Worm (Caenorhabditis elegans) whole organism, L4 larva: Measurements from ENCODE around the gene dsl-7.

Experiments
- D1046.2 ChIP-seq: fragments of 200-800 bp; sonication (Bioruptor generic); IDR thresholded peaks from 2 replicates; pipeline ENCODE4 v1.3.6; 2022; ENCODE audit warnings: missing genetic modification characterization, missing compliant biosample characterization
- F44E2.7 ChIP-seq: fragments of 200-800 bp; sonication (Bioruptor generic); IDR thresholded peaks from 2 replicates; pipeline ENCODE4 v2.1.2; 2022; ENCODE audit warnings: missing genetic modification characterization, missing compliant biosample characterization
- Y48G9A.11 ChIP-seq: fragments of 200-800 bp; sonication (Bioruptor generic); IDR thresholded peaks from 2 replicates; pipeline ENCODE4 v1.3.6; 2022; ENCODE audit warnings: missing genetic modification reagents, missing genetic modification characterization, missing compliant biosample characterization
- ZK337.2 ChIP-seq: fragments of 200-800 bp; sonication (Bioruptor generic); IDR thresholded peaks from 2 replicates; pipeline ENCODE4 v1.3.6; 2022; ENCODE audit warnings: missing genetic modification reagents, missing genetic modification characterization, missing compliant biosample characterization
- aha-1 ChIP-seq: fragments of 150-350 bp; peaks from one replicate; lab custom pipeline; 2014; ENCODE audit warnings: missing biosample characterization, missing genetic modification characterization
- aly-2 ChIP-seq: sonication (generic microtip); optimal IDR thresholded peaks from 2 replicates; lab custom pipeline; 2018; ENCODE audit warnings: missing biosample characterization, missing genetic modification characterization
- attf-4 ChIP-seq: sonication (generic microtip); optimal IDR thresholded peaks from 3 replicates; lab custom pipeline; 2017; ENCODE audit warnings: missing biosample characterization, missing genetic modification characterization
- ceh-20 ChIP-seq: fragments of 200-800 bp; sonication (Bioruptor generic); IDR thresholded peaks from 2 replicates; pipeline ENCODE4 v1.3.6; 2022; ENCODE audit warnings: missing genetic modification reagents, missing genetic modification characterization, missing compliant biosample characterization
- ceh-28 ChIP-seq: fragments of 150-350 bp; optimal IDR thresholded peaks from 2 replicates; lab custom pipeline; 2014; ENCODE audit warnings: missing biosample characterization, missing genetic modification reagents, missing genetic modification characterization
- ceh-32 ChIP-seq: sonication (generic microtip); optimal IDR thresholded peaks from 2 replicates; lab custom pipeline; 2016; ENCODE audit warnings: mild to moderate bottlenecking, missing genetic modification characterization, missing compliant biosample characterization; ENCODE audit not compliant: poor library complexity
- ceh-44 ChIP-seq: fragments of 200-800 bp; sonication (Bioruptor generic); IDR thresholded peaks from 2 replicates; pipeline ENCODE4 v1.3.6; 2022; ENCODE audit warnings: missing genetic modification reagents, missing genetic modification characterization, missing compliant biosample characterization
- daf-8 ChIP-seq: fragments of 200-800 bp; sonication (Bioruptor generic); IDR thresholded peaks from 2 replicates; pipeline ENCODE4 v1.3.6; 2022; ENCODE audit warnings: missing genetic modification characterization, missing compliant biosample characterization
- dmd-6 ChIP-seq: fragments of 200-800 bp; sonication (Bioruptor generic); IDR thresholded peaks from 2 replicates; pipeline ENCODE4 v1.3.6; 2022; ENCODE audit warnings: missing genetic modification reagents, missing genetic modification characterization, missing compliant biosample characterization
- dmd-9 ChIP-seq: fragments of 200-800 bp; sonication (Bioruptor generic); IDR thresholded peaks from 2 replicates; pipeline ENCODE4 v1.3.6; 2022; ENCODE audit warnings: missing genetic modification reagents, missing genetic modification characterization, missing compliant biosample characterization
- dve-1 ChIP-seq: sonication (generic microtip); optimal IDR thresholded peaks from 2 replicates; lab custom pipeline; 2017; ENCODE audit warnings: antibody characterized with exemption, mild to moderate bottlenecking, missing genetic modification characterization, missing compliant biosample characterization; ENCODE audit not compliant: insufficient read depth
- egl-43 ChIP-seq: fragments of 200-800 bp; sonication (Bioruptor generic); IDR thresholded peaks from 2 replicates; pipeline ENCODE4 v1.3.6; 2022; ENCODE audit warnings: missing genetic modification reagents, missing genetic modification characterization, missing compliant biosample characterization
- hif-1 ChIP-seq, 2 experiments: sonication (generic microtip); optimal IDR thresholded peaks; 2 replicates each; lab custom pipeline; 2016 to 2017; ENCODE audit warnings: missing compliant biosample characterization in 2 of 2, missing genetic modification characterization in 2 of 2, missing genetic modification reagents in 2 of 2, missing genotype in 2 of 2, mild to moderate bottlenecking in 1 of 2
- hlh-11 ChIP-seq: fragments of 200-800 bp; sonication (Bioruptor generic); optimal IDR thresholded peaks from 2 replicates; lab custom pipeline; 2018; ENCODE audit warnings: mild to moderate bottlenecking, missing genetic modification characterization, missing compliant biosample characterization
- hlh-30 ChIP-seq: sonication (generic microtip); optimal IDR thresholded peaks from 2 replicates; lab custom pipeline; 2017; ENCODE audit warnings: antibody characterized with exemption, mild to moderate bottlenecking, missing genetic modification characterization, missing compliant biosample characterization; ENCODE audit not compliant: insufficient read depth
- hmg-1.1 ChIP-seq: fragments of 200-800 bp; sonication (Bioruptor generic); IDR thresholded peaks from 2 replicates; pipeline ENCODE4 v1.3.6; 2022; ENCODE audit warnings: missing genetic modification reagents, missing genetic modification characterization, missing compliant biosample characterization
- lin-29 ChIP-seq: fragments of 200-800 bp; sonication (Bioruptor generic); IDR thresholded peaks from 2 replicates; pipeline ENCODE4 v1.3.6; 2022; ENCODE audit warnings: missing genetic modification reagents, missing genetic modification characterization, missing compliant biosample characterization
- lin-38 ChIP-seq: fragments of 200-800 bp; sonication (Bioruptor generic); IDR thresholded peaks from 2 replicates; pipeline ENCODE4 v1.3.6; 2022; ENCODE audit warnings: missing genetic modification reagents, missing genetic modification characterization, missing compliant biosample characterization
- lin-39 ChIP-seq: fragments of 150-350 bp; optimal IDR thresholded peaks from 2 replicates; lab custom pipeline; 2014; ENCODE audit warnings: missing biosample characterization, missing genetic modification reagents, missing genetic modification characterization
- lir-3 ChIP-seq: sonication (generic microtip); optimal IDR thresholded peaks from 2 replicates; lab custom pipeline; 2016; ENCODE audit warnings: mild to moderate bottlenecking, missing genetic modification characterization, missing compliant biosample characterization
- madf-5 ChIP-seq, 2 experiments: fragments of 200-800 bp; sonication (Bioruptor generic); IDR thresholded peaks; 2 replicates each; pipeline ENCODE4 v1.3.6; 2022; ENCODE audit warnings: missing compliant biosample characterization in 2 of 2, missing genetic modification characterization in 2 of 2
- madf-9 ChIP-seq: fragments of 200-800 bp; sonication (Bioruptor generic); conservative IDR thresholded peaks from 2 replicates; pipeline ENCODE4 v1.3.6; 2022; ENCODE audit warnings: missing genetic modification reagents, missing genetic modification characterization, missing compliant biosample characterization
- mdt-29 ChIP-seq: fragments of 200-800 bp; sonication (Bioruptor generic); IDR thresholded peaks from 2 replicates; pipeline ENCODE4 v1.3.6; 2022; ENCODE audit warnings: missing genetic modification reagents, missing genetic modification characterization, missing compliant biosample characterization
- mes-2 ChIP-seq: sonication (generic microtip); optimal IDR thresholded peaks from 2 replicates; lab custom pipeline; 2016; ENCODE audit warnings: missing genotype, mild to moderate bottlenecking, missing genetic modification characterization, missing compliant biosample characterization; ENCODE audit not compliant: poor library complexity, severe bottlenecking
- mxl-3 ChIP-seq: fragments of 200-800 bp; sonication (Bioruptor generic); optimal IDR thresholded peaks from 2 replicates; lab custom pipeline; 2018; ENCODE audit warnings: mild to moderate bottlenecking, missing genetic modification characterization, missing compliant biosample characterization
- nhr-10 ChIP-seq: fragments of 150-350 bp; optimal IDR thresholded peaks from 2 replicates; lab custom pipeline; 2014; ENCODE audit warnings: missing biosample characterization, missing genetic modification characterization
- nhr-111 ChIP-seq: fragments of 200-800 bp; sonication (Bioruptor generic); optimal IDR thresholded peaks from 2 replicates; lab custom pipeline; 2018; ENCODE audit warnings: mild to moderate bottlenecking, missing genetic modification characterization, missing compliant biosample characterization
- nhr-25 ChIP-seq: sonication (generic microtip); optimal IDR thresholded peaks from 2 replicates; lab custom pipeline; 2017; ENCODE audit warnings: missing genetic modification characterization, mild to moderate bottlenecking, missing compliant biosample characterization, antibody characterized with exemption, moderate library complexity, borderline replicate concordance; ENCODE audit not compliant: insufficient read depth
- nhr-28 ChIP-seq: fragments of 150-350 bp; optimal IDR thresholded peaks from 2 replicates; lab custom pipeline; 2014; ENCODE audit warnings: missing biosample characterization, missing genetic modification characterization
- nhr-42 ChIP-seq: fragments of 200-800 bp; sonication (Bioruptor generic); IDR thresholded peaks from 2 replicates; pipeline ENCODE4 v1.3.6; 2022; ENCODE audit warnings: missing genetic modification characterization, missing compliant biosample characterization
- nhr-48 ChIP-seq: sonication (generic microtip); optimal IDR thresholded peaks from 2 replicates; lab custom pipeline; 2016; ENCODE audit warnings: mild to moderate bottlenecking, missing genetic modification characterization, missing compliant biosample characterization
- nhr-6 ChIP-seq: fragments of 150-350 bp; optimal IDR thresholded peaks from 2 replicates; lab custom pipeline; 2014; ENCODE audit warnings: missing biosample characterization, missing genetic modification characterization
- nhr-76 ChIP-seq: fragments of 150-350 bp; optimal IDR thresholded peaks from 2 replicates; lab custom pipeline; 2014; ENCODE audit warnings: missing biosample characterization, missing genetic modification characterization
- nhr-77 ChIP-seq: fragments of 150-350 bp; optimal IDR thresholded peaks from 2 replicates; lab custom pipeline; 2014; ENCODE audit warnings: missing biosample characterization, missing genetic modification characterization
- rbr-2 ChIP-seq: sonication (generic microtip); optimal IDR thresholded peaks from 2 replicates; lab custom pipeline; 2016; ENCODE audit warnings: missing genotype, missing genetic modification characterization, missing compliant biosample characterization
- sdz-12 ChIP-seq: fragments of 200-800 bp; sonication (Bioruptor generic); optimal IDR thresholded peaks from 2 replicates; lab custom pipeline; 2018; ENCODE audit warnings: mild to moderate bottlenecking, missing genetic modification characterization, missing compliant biosample characterization
- set-16 ChIP-seq: fragments of 200-800 bp; sonication (Bioruptor generic); IDR thresholded peaks from 2 replicates; pipeline ENCODE4 v1.3.6; 2022; ENCODE audit warnings: missing genetic modification reagents, missing genetic modification characterization, missing compliant biosample characterization
- snpc-4 ChIP-seq: fragments of 150-350 bp; optimal IDR thresholded peaks from 2 replicates; lab custom pipeline; 2014; ENCODE audit warnings: missing biosample characterization, missing genetic modification characterization
- spr-1 ChIP-seq: sonication (generic microtip); optimal IDR thresholded peaks from 2 replicates; lab custom pipeline; 2016; ENCODE audit warnings: mild to moderate bottlenecking, missing genetic modification characterization, missing compliant biosample characterization
- spr-3 ChIP-seq: fragments of 200-800 bp; sonication (Bioruptor generic); optimal IDR thresholded peaks from 2 replicates; lab custom pipeline; 2018; ENCODE audit warnings: mild to moderate bottlenecking, missing genetic modification characterization, missing compliant biosample characterization
- unc-130 ChIP-seq: sonication (generic microtip); optimal IDR thresholded peaks from 2 replicates; lab custom pipeline; 2016; ENCODE audit warnings: missing genetic modification reagents, missing genetic modification characterization, missing compliant biosample characterization
- unc-39 ChIP-seq: sonication (generic microtip); optimal IDR thresholded peaks from 2 replicates; lab custom pipeline; 2017; ENCODE audit warnings: missing biosample characterization, missing genetic modification characterization
- vab-7 ChIP-seq: fragments of 200-800 bp; sonication (Bioruptor generic); IDR thresholded peaks from 2 replicates; pipeline ENCODE4 v1.3.6; 2022; ENCODE audit warnings: missing genetic modification reagents, missing genetic modification characterization, missing compliant biosample characterization
- zag-1 ChIP-seq: fragments of 150-350 bp; optimal IDR thresholded peaks from 2 replicates; lab custom pipeline; 2014; ENCODE audit warnings: missing biosample characterization, missing genetic modification characterization
- zip-11 ChIP-seq: fragments of 200-800 bp; sonication (Bioruptor generic); IDR thresholded peaks from 2 replicates; pipeline ENCODE4 v1.3.6; 2022; ENCODE audit warnings: missing genetic modification characterization, missing compliant biosample characterization
- ztf-11 ChIP-seq: fragments of 150-350 bp; optimal IDR thresholded peaks from 2 replicates; lab custom pipeline; 2014; ENCODE audit warnings: missing biosample characterization, missing genetic modification characterization
- ztf-7 ChIP-seq: fragments of 150-350 bp; optimal IDR thresholded peaks from 2 replicates; lab custom pipeline; 2014; ENCODE audit warnings: missing biosample characterization, missing genetic modification characterization

The dsl-7 gene

DNA sequence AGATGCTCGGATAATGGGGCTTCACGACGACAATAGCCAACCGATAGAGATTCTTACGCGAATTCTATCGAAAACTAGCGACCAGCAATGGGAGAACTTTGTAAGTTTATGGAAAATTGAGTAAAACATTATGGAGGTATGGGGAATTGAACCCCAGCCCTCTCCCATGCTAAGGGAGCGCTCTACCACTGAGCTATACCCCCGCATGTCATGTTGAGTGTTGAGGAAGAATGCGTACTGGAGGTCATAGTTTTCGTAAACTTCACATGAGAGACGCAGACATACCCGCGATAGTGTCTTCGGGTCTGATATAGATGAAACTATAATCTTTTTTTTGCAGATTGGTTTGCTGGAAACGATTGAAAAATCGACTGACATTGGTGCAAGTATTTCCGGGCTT is 10.4 kb downstream of the dsl-7 start:
- TF ChIP-seq dve-1 (tag; lab: Kevin White, UChicago) (peak; percentile 80), ZK337.2 (GFP tag; lab: Robert Waterston, UW) (0 out of 2 replicates have a peak, but pooled peaks have one; percentile 49), sdz-12 (GFP tag; lab: Kevin White, UChicago) (no peak), daf-8 (GFP tag; lab: Robert Waterston, UW) (no peak), lin-29 (GFP tag; lab: Robert Waterston, UW) (no peak), mxl-3 (peak; percentile 64), ceh-20 (GFP tag; lab: Robert Waterston, UW) (peak; percentile 78), F44E2.7 (GFP tag; lab: Robert Waterston, UW) (0 out of 2 replicates have a peak, but pooled peaks have one; percentile 61), unc-130 (GFP tag; lab: Kevin White, UChicago) (peak; percentile 50), zip-11 (GFP tag; lab: Robert Waterston, UW) (peak; percentile 80; the same call in 1 of the 2 replicates), zag-1 (tag; lab: Kevin White, UChicago) (no peak), nhr-25 (no peak), madf-5 (GFP tag; IDR thresholded peaks at IDR 0.05; lab: Robert Waterston, UW) (peak in 1 of 2 experiments; percentile 8; a peak in 1 of 4 replicates), hmg-1.1 (peak; percentile 94), egl-43 (GFP tag; lab: Robert Waterston, UW) (peak; percentile 93), hlh-30 (tag; lab: Kevin White, UChicago) (peak; percentile 56), nhr-28 (tag; lab: Kevin White, UChicago) (peak; percentile 72), rbr-2 (tag; lab: Kevin White, UChicago) (peak; percentile 68), aha-1 (tag; lab: Kevin White, UChicago) (peak; percentile 42), ztf-11 (tag; lab: Kevin White, UChicago) (no peak), aly-2 (tag; lab: Kevin White, UChicago) (peak; percentile 28), lin-38 (peak; percentile 84), ceh-28 (tag; lab: Kevin White, UChicago) (no peak), mes-2 (tag; lab: Kevin White, UChicago) (peak; percentile 76), nhr-6 (peak; percentile 61), set-16 (GFP tag; lab: Robert Waterston, UW) (no peak), spr-1 (peak; percentile 72), nhr-76 (no peak), spr-3 (GFP tag; lab: Kevin White, UChicago) (peak; percentile 86), lin-39 (no peak), attf-4 (tag; lab: Kevin White, UChicago) (no peak), nhr-111 (peak; percentile 66), nhr-48 (tag; lab: Kevin White, UChicago) (peak; percentile 68), nhr-77 (tag; lab: Kevin White, UChicago) (peak; percentile 63), hif-1 (tag; optimal IDR thresholded peaks at IDR 0.05; lab: Kevin White, UChicago) (peak in 1 of 2 experiments; percentile 58), ztf-7 (tag; lab: Kevin White, UChicago) (peak; percentile 77), snpc-4 (no peak), nhr-42 (GFP tag; lab: Robert Waterston, UW) (0 out of 2 replicates have a peak, but pooled peaks have one; percentile 48), unc-39 (tag; lab: Kevin White, UChicago) (no peak), ceh-44 (GFP tag; lab: Robert Waterston, UW) (peak; percentile 77; the same call in 1 of the 2 replicates), madf-9 (GFP tag; lab: Robert Waterston, UW) (peak; percentile 53; the same call in 1 of the 2 replicates), nhr-10 (tag; lab: Kevin White, UChicago) (no peak), dmd-9 (GFP tag; lab: Robert Waterston, UW) (0 out of 2 replicates have a peak, but pooled peaks have one; percentile 41), mdt-29 (GFP tag; lab: Robert Waterston, UW) (0 out of 2 replicates have a peak, but pooled peaks have one; percentile 17), dmd-6 (GFP tag; lab: Robert Waterston, UW) (peak; percentile 65), vab-7 (peak; percentile 83), hlh-11 (tag; lab: Kevin White, UChicago) (peak; percentile 64), D1046.2 (peak; percentile 69; the same call in 1 of the 2 replicates), lir-3 (peak; percentile 14), ceh-32 (tag; lab: Kevin White, UChicago) (peak; percentile 25), Y48G9A.11 (GFP tag; lab: Robert Waterston, UW) (no peak)
